Worm (Caenorhabditis elegans) whole organism, early embryonic: Measurements from ENCODE around the gene ceh-14.

Experiments
- aly-1 ChIP-seq: sonication (generic microtip); optimal IDR thresholded peaks from 2 replicates; lab custom pipeline; 2016; ENCODE audit warnings: missing genetic modification characterization, missing compliant biosample characterization
- ama-1 ChIP-seq: fragments of 150-350 bp; optimal IDR thresholded peaks from 2 replicates; lab custom pipeline; 2014
- ceh-36 ChIP-seq: sonication (generic microtip); optimal IDR thresholded peaks from 2 replicates; lab custom pipeline; 2016; ENCODE audit warnings: missing genetic modification characterization, inconsistent platforms, missing compliant biosample characterization
- ets-7 ChIP-seq: sonication (generic microtip); optimal IDR thresholded peaks from 2 replicates; lab custom pipeline; 2016; ENCODE audit warnings: missing genotype, missing genetic modification characterization, missing compliant biosample characterization
- flt-1 ChIP-seq: fragments of 200-800 bp; sonication (Bioruptor generic); IDR thresholded peaks from 2 replicates; pipeline ENCODE4 v1.3.6; 2022; ENCODE audit warnings: missing genetic modification characterization, missing compliant biosample characterization
- hmbx-1 ChIP-seq: sonication (generic microtip); optimal IDR thresholded peaks from 2 replicates; lab custom pipeline; 2016; ENCODE audit warnings: mild to moderate bottlenecking, missing genetic modification characterization, missing compliant biosample characterization
- hmg-4 ChIP-seq: fragments of 200-800 bp; sonication (Bioruptor generic); optimal IDR thresholded peaks from 2 replicates; lab custom pipeline; 2018; ENCODE audit warnings: mild to moderate bottlenecking, missing genetic modification characterization, missing compliant biosample characterization
- hnd-1 ChIP-seq: sonication (generic microtip); optimal IDR thresholded peaks from 2 replicates; lab custom pipeline; 2016; ENCODE audit warnings: missing genetic modification characterization, missing compliant biosample characterization
- pes-1 ChIP-seq: fragments of 200-800 bp; sonication (Bioruptor generic); IDR thresholded peaks from 2 replicates; pipeline ENCODE4 v1.3.6; 2022; ENCODE audit warnings: missing genetic modification reagents, missing genetic modification characterization, missing compliant biosample characterization
- sea-1 ChIP-seq: fragments of 200-800 bp; sonication (Bioruptor generic); conservative IDR thresholded peaks from 2 replicates; pipeline ENCODE4 v1.3.6; 2022; ENCODE audit warnings: missing genetic modification characterization, missing compliant biosample characterization
- tbx-11 ChIP-seq: fragments of 200-800 bp; sonication (Bioruptor generic); IDR thresholded peaks from 2 replicates; pipeline ENCODE4 v1.3.6; 2022; ENCODE audit warnings: missing genetic modification characterization, missing compliant biosample characterization
- tbx-37 ChIP-seq: fragments of 200-800 bp; sonication (Bioruptor generic); conservative IDR thresholded peaks from 2 replicates; pipeline ENCODE4 v1.3.6; 2022; ENCODE audit warnings: missing genetic modification reagents, missing genetic modification characterization, missing compliant biosample characterization

- TF ChIP-seq flt-1 (GFP tag; lab: Robert Waterston, UW): no peak
- TF ChIP-seq hnd-1 (tag; lab: Kevin White, UChicago): no peak
- TF ChIP-seq ama-1: no peak
- TF ChIP-seq tbx-37 (GFP tag; lab: Robert Waterston, UW): no peak
- no peak for TF ChIP-seq pes-1
- no peak for TF ChIP-seq sea-1
- no peak for TF ChIP-seq hmbx-1
- no peak for TF ChIP-seq ceh-36 (tag; lab: Kevin White, UChicago)
- no peak for TF ChIP-seq aly-1
- TF ChIP-seq tbx-11: no peak
- TF ChIP-seq hmg-4 (GFP tag; lab: Kevin White, UChicago): no peak
- TF ChIP-seq ets-7 (tag; lab: Kevin White, UChicago): no peak
These were observed 20.8 kb upstream of the ceh-14 start for ce11 chrX:7553331-7553730.
